Worm (Caenorhabditis elegans) whole organism, L4/young adult: ENCODE measurements around the gene adal-1.
A peak's percentile ranks its signal among the peaks of the same experiment; 100 is the strongest.

Experiments
- W03F9.2 ChIP-seq: fragments of 150-350 bp; optimal IDR thresholded peaks from 2 replicates; lab custom pipeline; 2014; ENCODE audit warnings: missing biosample characterization, missing genetic modification characterization
- dao-5 ChIP-seq: sonication (generic microtip); optimal IDR thresholded peaks from 2 replicates; lab custom pipeline; 2016; ENCODE audit warnings: missing genotype, missing genetic modification characterization, moderate library complexity, missing compliant biosample characterization
- him-1 ChIP-seq: sonication (generic microtip); optimal IDR thresholded peaks from 2 replicates; lab custom pipeline; 2016; ENCODE audit warnings: missing genotype, missing genetic modification reagents, missing genetic modification characterization, missing compliant biosample characterization

DNA sequence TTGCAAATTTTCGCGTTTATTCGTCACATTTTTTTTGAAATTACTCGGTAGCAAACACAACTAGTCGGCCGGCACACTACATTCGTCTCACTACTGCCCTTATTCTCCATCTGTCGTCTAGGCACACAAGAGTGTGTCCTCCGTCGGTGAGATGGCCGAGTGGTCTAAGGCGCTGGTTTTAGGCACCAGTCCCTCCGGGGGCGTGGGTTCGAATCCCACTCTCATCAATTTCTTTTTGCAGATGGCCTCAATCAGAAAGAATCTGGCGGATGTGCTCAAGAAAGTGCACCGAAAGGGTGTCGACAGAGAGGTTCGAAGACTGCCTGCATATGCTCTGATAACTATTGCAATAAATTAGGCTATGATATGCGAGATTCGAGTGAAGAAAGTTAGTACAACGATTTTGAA is 40.4 kb downstream of the adal-1 start:
- TF ChIP-seq him-1 (tag; lab: Kevin White, UChicago) (peak; percentile 91), dao-5 (peak; percentile 24), W03F9.2 (tag; lab: Kevin White, UChicago) (peak; percentile 14)
